Worm (Caenorhabditis elegans) whole organism, young adult: ENCODE results near the gene C04B4.1.
A peak's percentile ranks its signal among the peaks of the same experiment; 100 is the strongest.

Experiments
- B0035.1 ChIP-seq: sonication (generic microtip); optimal IDR thresholded peaks from 2 replicates; lab custom pipeline; 2016; ENCODE audit warnings: missing genetic modification characterization, mild to moderate bottlenecking, missing compliant biosample characterization, missing genotype, missing genetic modification reagents
- D2030.7 ChIP-seq: fragments of 200-800 bp; sonication (Bioruptor generic); IDR thresholded peaks from 2 replicates; pipeline ENCODE4 v1.3.6; 2022; ENCODE audit warnings: missing genetic modification reagents, missing genetic modification characterization, missing compliant biosample characterization
- F55B11.4 ChIP-seq: sonication (generic microtip); optimal IDR thresholded peaks from 2 replicates; lab custom pipeline; 2016; ENCODE audit warnings: missing compliant biosample characterization, missing genetic modification characterization, borderline replicate concordance; ENCODE audit not compliant: insufficient read depth
- T07F8.4 ChIP-seq: sonication (generic microtip); optimal IDR thresholded peaks from 2 replicates; lab custom pipeline; 2016; ENCODE audit warnings: mild to moderate bottlenecking, missing genetic modification characterization, moderate library complexity, missing compliant biosample characterization
- T26A5.8 ChIP-seq: sonication (generic microtip); optimal IDR thresholded peaks from 2 replicates; lab custom pipeline; 2016; ENCODE audit warnings: missing genetic modification characterization, missing compliant biosample characterization
- Y53F4B.3 ChIP-seq: fragments of 200-800 bp; sonication (Bioruptor generic); IDR thresholded peaks from 2 replicates; pipeline ENCODE4 v1.3.6; 2022; ENCODE audit warnings: missing genetic modification reagents, missing genetic modification characterization, missing compliant biosample characterization
- ama-1 ChIP-seq, 3 experiments: fragments of 150-350 bp in 1 of 3; sonication (generic microtip) in 2 of 3; optimal IDR thresholded peaks; 2 replicates each; lab custom pipeline; 2014 to 2018; ENCODE audit warnings: missing biosample characterization in 2 of 3, missing genetic modification characterization in 2 of 3, missing genetic modification reagents in 2 of 3
- aptf-2 ChIP-seq: fragments of 200-800 bp; sonication (Bioruptor generic); conservative IDR thresholded peaks from 2 replicates; pipeline ENCODE4 v1.3.6; 2022; ENCODE audit warnings: missing genetic modification reagents, missing genetic modification characterization, missing compliant biosample characterization
- athp-1 ChIP-seq: sonication (generic microtip); optimal IDR thresholded peaks from 2 replicates; lab custom pipeline; 2017; ENCODE audit warnings: mild to moderate bottlenecking, missing genetic modification characterization, missing compliant biosample characterization
- ceh-27 ChIP-seq: fragments of 200-800 bp; sonication (Bioruptor generic); optimal IDR thresholded peaks from 2 replicates; lab custom pipeline; 2018; ENCODE audit warnings: mild to moderate bottlenecking, missing genetic modification characterization, moderate library complexity, missing compliant biosample characterization
- ceh-58 ChIP-seq: fragments of 200-800 bp; sonication (Bioruptor generic); IDR thresholded peaks from 2 replicates; pipeline ENCODE4 v1.3.6; 2022; ENCODE audit warnings: missing genetic modification characterization, missing compliant biosample characterization
- ceh-79 ChIP-seq: sonication (generic microtip); optimal IDR thresholded peaks from 2 replicates; lab custom pipeline; 2017; ENCODE audit warnings: mild to moderate bottlenecking, missing genetic modification characterization, missing compliant biosample characterization
- dox-1 ChIP-seq: fragments of 200-800 bp; sonication (Bioruptor generic); IDR thresholded peaks from 2 replicates; pipeline ENCODE4 v1.3.6; 2022; ENCODE audit warnings: missing genetic modification reagents, missing genetic modification characterization, missing compliant biosample characterization
- dpl-1 ChIP-seq: fragments of 150-350 bp; optimal IDR thresholded peaks from 2 replicates; lab custom pipeline; 2014; ENCODE audit warnings: missing biosample characterization, missing genetic modification reagents, missing genetic modification characterization
- efl-1 ChIP-seq: fragments of 150-350 bp; optimal IDR thresholded peaks from 2 replicates; lab custom pipeline; 2014; ENCODE audit warnings: missing biosample characterization, missing genetic modification reagents, missing genetic modification characterization
- egl-44 ChIP-seq: fragments of 200-800 bp; sonication (Bioruptor generic); IDR thresholded peaks from 2 replicates; pipeline ENCODE4 v1.3.6; 2022; ENCODE audit warnings: missing genetic modification reagents, missing genetic modification characterization, missing compliant biosample characterization
- egrh-3 ChIP-seq: fragments of 200-800 bp; sonication (Bioruptor generic); IDR thresholded peaks from 2 replicates; pipeline ENCODE4 v1.3.6; 2022; ENCODE audit warnings: missing genetic modification reagents, missing genetic modification characterization, missing compliant biosample characterization
- fkh-3 ChIP-seq: sonication (generic microtip); optimal IDR thresholded peaks from 2 replicates; lab custom pipeline; 2016; ENCODE audit warnings: mild to moderate bottlenecking, missing genetic modification characterization, missing compliant biosample characterization
- gei-17 ChIP-seq: fragments of 200-800 bp; sonication (Bioruptor generic); optimal IDR thresholded peaks from 2 replicates; lab custom pipeline; 2018; ENCODE audit warnings: mild to moderate bottlenecking, missing genetic modification characterization, missing compliant biosample characterization
- hmg-1.2 ChIP-seq: fragments of 200-800 bp; sonication (Bioruptor generic); IDR thresholded peaks from 2 replicates; pipeline ENCODE4 v1.3.6; 2022; ENCODE audit warnings: missing genetic modification reagents, missing genetic modification characterization, missing compliant biosample characterization
- lag-1 ChIP-seq: fragments of 200-800 bp; sonication (Bioruptor generic); IDR thresholded peaks from 2 replicates; pipeline ENCODE4 v1.3.6; 2022; ENCODE audit warnings: missing genetic modification reagents, missing genetic modification characterization, missing compliant biosample characterization
- let-526 ChIP-seq: fragments of 200-800 bp; sonication (Bioruptor generic); IDR thresholded peaks from 2 replicates; pipeline ENCODE4 v1.3.6; 2022; ENCODE audit warnings: missing genetic modification reagents, missing genetic modification characterization, missing compliant biosample characterization
- lin-26 ChIP-seq: fragments of 200-800 bp; sonication (Bioruptor generic); IDR thresholded peaks from 2 replicates; pipeline ENCODE4 v1.3.6; 2022; ENCODE audit warnings: missing genetic modification reagents, missing genetic modification characterization, missing compliant biosample characterization
- lin-54 ChIP-seq: fragments of 200-800 bp; sonication (Bioruptor generic); optimal IDR thresholded peaks from 2 replicates; lab custom pipeline; 2018; ENCODE audit warnings: mild to moderate bottlenecking, missing genetic modification characterization, missing compliant biosample characterization
- lsl-1 ChIP-seq: fragments of 200-800 bp; sonication (Bioruptor generic); optimal IDR thresholded peaks from 2 replicates; lab custom pipeline; 2018; ENCODE audit warnings: mild to moderate bottlenecking, missing genetic modification characterization, moderate library complexity, missing compliant biosample characterization
- madf-6 ChIP-seq: fragments of 200-800 bp; sonication (Bioruptor generic); IDR thresholded peaks from 2 replicates; pipeline ENCODE4 v1.3.6; 2022; ENCODE audit warnings: missing genetic modification reagents, missing genetic modification characterization, missing compliant biosample characterization
- madf-8 ChIP-seq: fragments of 200-800 bp; sonication (Bioruptor generic); conservative IDR thresholded peaks from 2 replicates; pipeline ENCODE4 v1.3.6; 2022; ENCODE audit warnings: missing genetic modification reagents, missing genetic modification characterization, missing compliant biosample characterization
- mes-4 ChIP-seq: sonication (generic microtip); optimal IDR thresholded peaks from 2 replicates; lab custom pipeline; 2016; ENCODE audit warnings: missing genotype, missing genetic modification characterization, missing compliant biosample characterization
- nfyb-1 ChIP-seq: fragments of 200-800 bp; sonication (Bioruptor generic); IDR thresholded peaks from 2 replicates; pipeline ENCODE4 v1.3.6; 2022; ENCODE audit warnings: missing genetic modification reagents, missing genetic modification characterization, missing compliant biosample characterization
- nhr-80 ChIP-seq: sonication (generic microtip); optimal IDR thresholded peaks from 2 replicates; lab custom pipeline; 2016; ENCODE audit warnings: missing genetic modification characterization, missing compliant biosample characterization
- rpc-1 ChIP-seq, 2 experiments: fragments of 150-350 bp in 1 of 2; sonication (generic microtip) in 1 of 2; optimal IDR thresholded peaks; 2 replicates each; lab custom pipeline; 2014 to 2018; ENCODE audit warnings: missing biosample characterization in 1 of 2, missing genetic modification characterization in 1 of 2, missing genetic modification reagents in 1 of 2, missing genotype in 1 of 2
- sdz-38 ChIP-seq: sonication (generic microtip); optimal IDR thresholded peaks from 2 replicates; lab custom pipeline; 2016; ENCODE audit warnings: missing genotype, missing genetic modification characterization, missing compliant biosample characterization
- snpc-4 ChIP-seq, 5 experiments: fragments of 150-350 bp in 1 of 5; sonication (generic microtip) in 4 of 5; optimal IDR thresholded peaks; 2 replicates each; lab custom pipeline; 2014 to 2018; ENCODE audit warnings: missing genetic modification characterization in 5 of 5, missing biosample characterization in 3 of 5, antibody characterized with exemption in 2 of 5, mild to moderate bottlenecking in 2 of 5, missing compliant biosample characterization in 2 of 5, missing genotype in 2 of 5, moderate library complexity in 2 of 5, missing genetic modification reagents in 1 of 5
- tbp1 ChIP-seq: fragments of 200-800 bp; sonication (Bioruptor generic); optimal IDR thresholded peaks from 2 replicates; lab custom pipeline; 2018; ENCODE audit warnings: mild to moderate bottlenecking, missing genetic modification characterization, missing compliant biosample characterization
- unc-62 ChIP-seq: fragments of 150-350 bp; optimal IDR thresholded peaks from 2 replicates; lab custom pipeline; 2014; ENCODE audit warnings: missing biosample characterization, missing genetic modification reagents, missing genetic modification characterization
- xnd-1 ChIP-seq: sonication (generic microtip); optimal IDR thresholded peaks from 2 replicates; lab custom pipeline; 2016; ENCODE audit warnings: missing genotype, missing genetic modification reagents, missing genetic modification characterization, missing compliant biosample characterization
- zfh-2 ChIP-seq: fragments of 200-800 bp; sonication (Bioruptor generic); conservative IDR thresholded peaks from 2 replicates; pipeline ENCODE4 v1.3.6; 2022; ENCODE audit warnings: missing genetic modification reagents, missing genetic modification characterization, missing compliant biosample characterization
- ztf-18 ChIP-seq: sonication (generic microtip); optimal IDR thresholded peaks from 2 replicates; lab custom pipeline; 2016; ENCODE audit warnings: missing genotype, mild to moderate bottlenecking, missing genetic modification characterization, missing compliant biosample characterization
- ztf-28 ChIP-seq: fragments of 200-800 bp; sonication (Bioruptor generic); IDR thresholded peaks from 2 replicates; pipeline ENCODE4 v1.3.6; 2022; ENCODE audit warnings: missing genetic modification reagents, missing genetic modification characterization, missing compliant biosample characterization
- ztf-3 ChIP-seq: fragments of 200-800 bp; sonication (Bioruptor generic); optimal IDR thresholded peaks from 2 replicates; lab custom pipeline; 2018; ENCODE audit warnings: mild to moderate bottlenecking, missing genetic modification characterization, missing compliant biosample characterization

Gene C04B4.1

DNA sequence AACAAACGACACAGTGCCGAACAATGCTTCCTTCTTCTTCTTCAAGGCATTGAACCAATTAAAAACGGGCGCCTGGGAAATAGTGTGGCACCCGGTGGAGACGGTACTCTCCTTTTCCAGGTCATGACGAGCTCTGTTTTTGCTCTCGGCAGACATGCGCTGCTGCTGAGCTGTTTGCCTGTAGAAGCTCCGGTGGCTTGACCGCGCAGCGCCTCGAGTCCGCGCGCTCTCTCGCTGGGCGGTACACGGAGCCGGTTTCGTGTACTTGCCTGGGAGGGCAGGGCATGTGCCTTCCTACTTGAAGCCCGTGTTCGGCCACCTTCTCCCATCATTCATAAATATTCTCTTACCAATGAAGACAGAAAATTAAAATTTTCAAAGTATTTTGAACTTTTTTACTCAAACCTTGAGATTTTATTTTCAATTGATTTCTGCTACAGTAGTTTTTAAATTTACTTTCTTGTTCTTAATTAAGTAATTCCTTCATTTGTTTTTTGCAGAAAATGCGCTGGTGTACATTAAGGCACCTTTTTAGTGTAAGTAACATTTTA, 20.1 kb upstream of the C04B4.1 start, which contains the start of gene E01G6.1:
E01G6.1 (plus strand) TSS at position 501 of the 551 bp plus-strand sequence.
- TF ChIP-seq egrh-3 (GFP tag; lab: Robert Waterston, UW), result peak; percentile 62; the same call in 1 of the 2 replicates
- peak; percentile 91 for TF ChIP-seq zfh-2 (GFP tag; lab: Robert Waterston, UW)
- TF ChIP-seq ceh-58 (GFP tag; lab: Robert Waterston, UW), result no peak

DNA sequence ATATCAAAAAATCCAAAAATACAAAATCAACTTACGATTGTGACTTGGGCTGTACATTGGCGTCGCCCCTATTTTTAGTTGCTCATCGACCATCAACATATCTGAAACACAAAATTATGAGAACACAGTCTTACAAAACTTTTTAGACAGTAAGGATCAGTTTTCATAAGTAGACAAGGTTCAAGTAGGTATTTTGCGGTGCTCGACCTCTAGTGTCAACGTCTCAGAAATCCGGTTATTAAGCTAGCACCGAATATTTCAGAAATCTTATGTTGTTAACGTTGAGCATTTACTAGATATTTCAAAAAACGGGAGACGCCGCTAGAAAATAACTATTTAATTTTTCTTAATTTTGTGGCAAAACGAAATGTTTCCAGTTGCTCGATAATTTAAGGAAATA, 9.7 kb upstream of the C04B4.1 start, which contains the start of gene otpl-8:
otpl-8 (minus strand) TSS at position 101 of the 400 bp plus-strand sequence.
- TF ChIP-seq D2030.7 (no peak), ama-1 (optimal IDR thresholded peaks at IDR 0.05; lab: Kevin White, UChicago) (no peak), ama-1 (GFP tag; optimal IDR thresholded peaks at IDR 0.05; lab: Kevin White, UChicago) (no peak), rpc-1 (optimal IDR thresholded peaks at IDR 0.05; lab: Kevin White, UChicago) (no peak), rpc-1 (tag; optimal IDR thresholded peaks at IDR 0.05; lab: Kevin White, UChicago) (no peak), lag-1 (no peak), tbp1 (GFP tag; lab: Kevin White, UChicago) (no peak), athp-1 (tag; lab: Kevin White, UChicago) (no peak), ztf-18 (tag; lab: Kevin White, UChicago) (no peak), ztf-3 (GFP tag; lab: Kevin White, UChicago) (no peak), fkh-3 (tag; lab: Kevin White, UChicago) (no peak), T07F8.4 (tag; lab: Kevin White, UChicago) (no peak), lsl-1 (GFP tag; lab: Kevin White, UChicago) (no peak), sdz-38 (tag; lab: Kevin White, UChicago) (no peak), lin-54 (GFP tag; lab: Kevin White, UChicago) (no peak), snpc-4 (GFP tag; optimal IDR thresholded peaks at IDR 0.05; lab: Kevin White, UChicago) (no peak), snpc-4 (tag; optimal IDR thresholded peaks at IDR 0.05; lab: Kevin White, UChicago) (no peak), T26A5.8 (tag; lab: Kevin White, UChicago) (no peak)

- TF ChIP-seq nfyb-1 (GFP tag; lab: Robert Waterston, UW), result no peak
- TF ChIP-seq, all 124 proteins: peak for 0
Observed at ce11 chrX:12273870-12274269, 6.7 kb upstream of the C04B4.1 start, which contains the start of gene H19J13.2. H19J13.2 (minus strand) TSS chrX:12273970.

DNA sequence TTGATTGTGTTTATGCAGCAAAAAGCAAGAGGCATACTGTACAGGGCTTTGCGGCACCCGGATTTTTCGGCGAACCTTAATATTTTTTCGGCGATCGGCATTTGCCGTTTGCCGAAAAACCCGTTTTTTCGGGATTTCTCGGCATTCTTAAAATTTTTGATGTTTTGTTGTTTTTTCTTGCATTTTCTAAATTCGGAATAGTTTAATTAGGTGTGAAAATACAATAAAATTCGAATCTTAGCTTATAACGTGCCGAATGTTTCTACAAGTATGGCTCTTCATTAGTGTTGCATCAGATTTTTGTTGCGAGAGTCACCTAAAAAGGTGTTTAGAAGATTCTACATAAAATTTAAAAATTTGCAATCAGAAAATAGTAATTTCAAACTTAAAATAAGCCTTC, 5.0 kb upstream of the C04B4.1 start, which contains the start of gene C04B4.6:
C04B4.6 (minus strand) TSS at position 101 of the 400 bp plus-strand sequence.
- TF ChIP-seq F55B11.4, result no peak
- no peak for TF ChIP-seq Y53F4B.3 (GFP tag; lab: Robert Waterston, UW)

- TF ChIP-seq egl-44 (GFP tag; lab: Robert Waterston, UW), result no peak
- TF ChIP-seq ztf-28, result no peak
- no peak for TF ChIP-seq ceh-27
- peak; percentile 5; the same call in 1 of the 2 replicates for TF ChIP-seq dox-1 (GFP tag; lab: Robert Waterston, UW)
- no peak for TF ChIP-seq zfh-2 (GFP tag; lab: Robert Waterston, UW)
- TF ChIP-seq madf-8 (GFP tag; lab: Robert Waterston, UW), result peak; percentile 64
- peak; percentile 49; the same call in 1 of the 2 replicates for TF ChIP-seq aptf-2
- TF ChIP-seq ceh-79 (tag; lab: Kevin White, UChicago), result no peak
- TF ChIP-seq lin-26 (GFP tag; lab: Robert Waterston, UW), result no peak
- TF ChIP-seq mes-4 (tag; lab: Kevin White, UChicago), result no peak
- peak; percentile 83 for TF ChIP-seq madf-6 (GFP tag; lab: Robert Waterston, UW)
- no peak for TF ChIP-seq let-526
- TF ChIP-seq unc-62 (GFP tag; lab: Kevin White, UChicago), result no peak
- no peak for TF ChIP-seq gei-17
- no peak for TF ChIP-seq nhr-80 (tag; lab: Kevin White, UChicago)
- TF ChIP-seq efl-1 (GFP tag; lab: Kevin White, UChicago), result peak; percentile 78
- peak; percentile 26 for TF ChIP-seq dpl-1 (GFP tag; lab: Kevin White, UChicago)
- TF ChIP-seq hmg-1.2 (GFP tag; lab: Robert Waterston, UW), result peak; percentile 43; the same call in 1 of the 2 replicates
- no peak for TF ChIP-seq B0035.1 (tag; lab: Kevin White, UChicago)
- TF ChIP-seq xnd-1, result peak; percentile 51
- TF ChIP-seq egrh-3 (GFP tag; lab: Robert Waterston, UW), result peak; percentile 54; the same call in 1 of the 2 replicates
Observed at ce11 chrX:12282911-12283310, 2.3 kb downstream of the C04B4.1 start, which contains the start of gene C04B4.2. C04B4.2 (plus strand) TSS chrX:12283281.
